Fruit fly (Drosophila melanogaster) whole organism, embryonic: ENCODE results near the gene CG2493.

Experiments
- Abd-B ChIP-seq: fragments of 200-800 bp; sonication (Bioruptor generic); optimal IDR thresholded peaks from 2 replicates; lab custom pipeline; 2018; ENCODE audit warnings: missing biosample characterization, mild to moderate bottlenecking, missing genetic modification characterization, moderate library complexity
- Adf1 ChIP-seq: fragments of 200-800 bp; sonication (Bioruptor generic); IDR thresholded peaks from 2 replicates; pipeline ENCODE4 v1.3.6; 2022; ENCODE audit warnings: missing biosample characterization, missing genetic modification characterization
- Awh ChIP-seq: fragments of 200-800 bp; sonication (Bioruptor generic); IDR thresholded peaks from 2 replicates; pipeline ENCODE4, ENCODE4 v1.3.6; 2022; ENCODE audit warnings: missing biosample characterization, missing genetic modification characterization
- BEAF-32 ChIP-seq: fragments of 200-800 bp; sonication (Bioruptor generic); optimal IDR thresholded peaks from 3 replicates; lab custom pipeline; 2017; ENCODE audit warnings: missing biosample characterization, missing genetic modification characterization, mild to moderate bottlenecking, moderate library complexity, missing genetic modification reagents
- CG10366 ChIP-seq: fragments of 200-800 bp; sonication (Bioruptor generic); IDR thresholded peaks from 2 replicates; pipeline ENCODE4 v1.3.6; 2022; ENCODE audit warnings: missing biosample characterization, missing genetic modification characterization
- CG12769 ChIP-seq: fragments of 200-800 bp; sonication (Bioruptor generic); optimal IDR thresholded peaks from 2 replicates; lab custom pipeline; 2019; ENCODE audit warnings: missing biosample characterization, mild to moderate bottlenecking, missing genetic modification characterization, moderate library complexity
- CG13123 ChIP-seq: fragments of 200-800 bp; sonication (Bioruptor generic); optimal IDR thresholded peaks from 2 replicates; lab custom pipeline; 2016; ENCODE audit warnings: missing biosample characterization, missing genetic modification characterization
- CG1602 ChIP-seq: fragments of 200-800 bp; sonication (Bioruptor generic); optimal IDR thresholded peaks from 3 replicates; lab custom pipeline; 2016; ENCODE audit warnings: missing biosample characterization, missing genetic modification characterization
- CG16813 ChIP-seq: fragments of 200-800 bp; sonication (Bioruptor generic); IDR thresholded peaks from 3 replicates; pipeline ENCODE4 v1.3.6; 2022; ENCODE audit warnings: missing biosample characterization, missing genetic modification characterization; ENCODE audit not compliant: partially characterized antibody
- CG17328 ChIP-seq: fragments of 200-800 bp; sonication (Bioruptor generic); IDR thresholded peaks from 2 replicates; pipeline ENCODE4 v1.3.6; 2022; ENCODE audit warnings: missing biosample characterization, missing genetic modification characterization
- CG17802 ChIP-seq: fragments of 200-800 bp; sonication (Bioruptor generic); optimal IDR thresholded peaks from 2 replicates; lab custom pipeline; 2018; ENCODE audit warnings: missing biosample characterization, mild to moderate bottlenecking, missing genetic modification characterization, moderate library complexity
- CG18262 ChIP-seq: fragments of 200-800 bp; optimal IDR thresholded peaks from 3 replicates; lab custom pipeline; 2019; ENCODE audit warnings: missing biosample characterization, mild to moderate bottlenecking, missing genetic modification characterization, moderate library complexity
- CG32532 ChIP-seq: fragments of 200-800 bp; sonication (Bioruptor generic); IDR thresholded peaks from 2 replicates; pipeline ENCODE4 v1.3.6; 2022; ENCODE audit warnings: missing biosample characterization, missing genetic modification characterization
- CG32772 ChIP-seq: fragments of 200-800 bp; sonication (Bioruptor generic); IDR thresholded peaks from 2 replicates; pipeline ENCODE4 v1.3.6; 2022; ENCODE audit warnings: missing biosample characterization, missing genetic modification characterization
- CG3407 ChIP-seq: fragments of 200-800 bp; sonication (Bioruptor generic); optimal IDR thresholded peaks from 2 replicates; lab custom pipeline; 2018; ENCODE audit warnings: missing biosample characterization, mild to moderate bottlenecking, missing genetic modification characterization
- CG6254 ChIP-seq: fragments of 200-800 bp; sonication (Bioruptor generic); optimal IDR thresholded peaks from 3 replicates; lab custom pipeline; 2017; ENCODE audit warnings: mild to moderate bottlenecking, missing biosample characterization, missing genetic modification reagents, missing genetic modification characterization
- CG8478 ChIP-seq: fragments of >200 bp; optimal IDR thresholded peaks from 2 replicates; lab custom pipeline; 2018
- Dek ChIP-seq: fragments of 200-800 bp; sonication (Bioruptor generic); optimal IDR thresholded peaks from 3 replicates; lab custom pipeline; 2019; ENCODE audit warnings: missing biosample characterization, mild to moderate bottlenecking, missing genetic modification characterization, moderate library complexity
- Elba2 ChIP-seq: fragments of 200-800 bp; sonication (Bioruptor generic); optimal IDR thresholded peaks from 3 replicates; lab custom pipeline; 2016; ENCODE audit warnings: missing biosample characterization, missing genetic modification characterization
- GATAe ChIP-seq: fragments of 200-800 bp; sonication (Bioruptor generic); conservative IDR thresholded peaks from 2 replicates; pipeline ENCODE4 v1.3.6; 2022; ENCODE audit warnings: missing biosample characterization, missing genetic modification characterization
- MBD-R2 ChIP-seq: fragments of 200-800 bp; sonication (Bioruptor generic); IDR thresholded peaks from 2 replicates; pipeline ENCODE4 v1.3.6; 2022; ENCODE audit warnings: missing biosample characterization, missing genetic modification characterization
- NC2α ChIP-seq: fragments of 200-800 bp; sonication (Bioruptor generic); optimal IDR thresholded peaks from 2 replicates; lab custom pipeline; 2016; ENCODE audit warnings: missing biosample characterization, missing genetic modification characterization
- Nf-YC ChIP-seq: fragments of 200-800 bp; optimal IDR thresholded peaks from 3 replicates; lab custom pipeline; 2019; ENCODE audit warnings: missing biosample characterization, mild to moderate bottlenecking, missing genetic modification characterization, moderate library complexity
- Oli ChIP-seq: fragments of 200-800 bp; sonication (Bioruptor generic); optimal IDR thresholded peaks from 2 replicates; lab custom pipeline; 2018; ENCODE audit warnings: missing biosample characterization, mild to moderate bottlenecking, missing genetic modification characterization, moderate library complexity
- Rfx ChIP-seq: fragments of 200-800 bp; sonication (Bioruptor generic); IDR thresholded peaks from 2 replicates; pipeline ENCODE4 v1.3.6; 2022; ENCODE audit warnings: missing biosample characterization, missing genetic modification characterization
- Rx ChIP-seq: fragments of 200-800 bp; sonication (Bioruptor generic); IDR thresholded peaks from 2 replicates; pipeline ENCODE4 v1.3.6; 2022; ENCODE audit warnings: missing biosample characterization, missing genetic modification characterization
- Spps ChIP-seq: fragments of 200-800 bp; sonication (Bioruptor generic); optimal IDR thresholded peaks from 2 replicates; lab custom pipeline; 2018; ENCODE audit warnings: missing biosample characterization, mild to moderate bottlenecking, missing genetic modification characterization
- Vsx1 ChIP-seq: fragments of 200-800 bp; sonication (Bioruptor generic); optimal IDR thresholded peaks from 2 replicates; lab custom pipeline; 2017; ENCODE audit warnings: missing biosample characterization, mild to moderate bottlenecking, missing genetic modification characterization, missing genetic modification reagents
- Xrp1 ChIP-seq: fragments of 200-800 bp; sonication (Bioruptor generic); IDR thresholded peaks from 2 replicates; pipeline ENCODE4 v1.3.6; 2022; ENCODE audit warnings: missing biosample characterization, missing genetic modification characterization
- ap ChIP-seq: fragments of 200-800 bp; sonication (Bioruptor generic); IDR thresholded peaks from 2 replicates; pipeline ENCODE4 v1.3.6; 2022; ENCODE audit warnings: missing biosample characterization, missing genetic modification characterization
- ash1 ChIP-seq: fragments of 200-800 bp; sonication (Bioruptor generic); optimal IDR thresholded peaks from 2 replicates; lab custom pipeline; 2018; ENCODE audit warnings: missing biosample characterization, mild to moderate bottlenecking, missing genetic modification characterization
- bbx ChIP-seq: fragments of 200-800 bp; sonication (Bioruptor generic); IDR thresholded peaks from 2 replicates; pipeline ENCODE4 v1.3.6; 2022; ENCODE audit warnings: missing biosample characterization, missing genetic modification characterization; ENCODE audit not compliant: partially characterized antibody
- chm ChIP-seq: fragments of 200-800 bp; sonication (Bioruptor generic); IDR thresholded peaks from 2 replicates; pipeline ENCODE4 v1.3.6; 2022; ENCODE audit warnings: missing biosample characterization, missing genetic modification characterization
- crc ChIP-seq: fragments of 200-800 bp; sonication (Bioruptor generic); optimal IDR thresholded peaks from 2 replicates; lab custom pipeline; 2016; ENCODE audit warnings: missing biosample characterization, missing genetic modification characterization
- dm ChIP-seq: fragments of 200-800 bp; sonication (Bioruptor generic); optimal IDR thresholded peaks from 3 replicates; lab custom pipeline; 2016; ENCODE audit warnings: missing biosample characterization, missing genetic modification characterization
- ems ChIP-seq: fragments of 200-800 bp; sonication (Bioruptor generic); optimal IDR thresholded peaks from 3 replicates; lab custom pipeline; 2016; ENCODE audit warnings: missing biosample characterization, missing genetic modification characterization
- gce ChIP-seq: fragments of 200-800 bp; sonication (Bioruptor generic); IDR thresholded peaks from 3 replicates; pipeline ENCODE4 v1.3.6; 2022; ENCODE audit warnings: missing biosample characterization, missing genetic modification characterization
- grau ChIP-seq: fragments of 200-800 bp; optimal IDR thresholded peaks from 3 replicates; lab custom pipeline; 2019; ENCODE audit warnings: missing biosample characterization, mild to moderate bottlenecking, missing genetic modification characterization, moderate library complexity
- insv ChIP-seq, 2 experiments: fragments of 200-800 bp; sonication (Bioruptor generic); optimal IDR thresholded peaks; 3 replicates each; lab custom pipeline; 2016 to 2018; ENCODE audit warnings: missing biosample characterization in 2 of 2, missing genetic modification characterization in 2 of 2
- lbe ChIP-seq: fragments of 200-800 bp; sonication (Bioruptor generic); optimal IDR thresholded peaks from 2 replicates; lab custom pipeline; 2016; ENCODE audit warnings: missing biosample characterization, mild to moderate bottlenecking, missing genetic modification characterization
- lola ChIP-seq, 3 experiments: fragments of >200 bp in 2 of 3; fragments of 200-800 bp in 1 of 3; sonication (Bioruptor generic) in 1 of 3; optimal IDR thresholded peaks; 2 replicates each; lab custom pipeline; 2017 to 2019; ENCODE audit warnings: missing biosample characterization in 3 of 3, missing genetic modification characterization in 3 of 3, mild to moderate bottlenecking in 1 of 3, moderate library complexity in 1 of 3
- mam ChIP-seq: fragments of 200-800 bp; sonication (Bioruptor generic); optimal IDR thresholded peaks from 3 replicates; lab custom pipeline; 2016; ENCODE audit warnings: missing biosample characterization, missing genetic modification characterization
- odd ChIP-seq: fragments of 200-800 bp; sonication (Bioruptor generic); optimal IDR thresholded peaks from 2 replicates; lab custom pipeline; 2017; ENCODE audit warnings: missing biosample characterization, mild to moderate bottlenecking, missing genetic modification characterization
- prd ChIP-seq, 3 experiments: fragments of >200 bp in 2 of 3; fragments of 200-800 bp in 1 of 3; sonication (Bioruptor generic) in 1 of 3; optimal IDR thresholded peaks in 2 of 3; IDR thresholded peaks in 1 of 3; 2 replicates in 2 of 3; 3 replicates in 1 of 3; pipeline versions ENCODE4 v1.3.6 to Lab custom; 2017 to 2022; ENCODE audit warnings: missing biosample characterization in 1 of 3, missing genetic modification characterization in 1 of 3
- sug ChIP-seq: fragments of 200-800 bp; optimal IDR thresholded peaks from 2 replicates; lab custom pipeline; 2019; ENCODE audit warnings: missing biosample characterization, mild to moderate bottlenecking, missing genetic modification characterization, moderate library complexity
- tna ChIP-seq: fragments of 200-800 bp; sonication (Bioruptor generic); IDR thresholded peaks from 2 replicates; pipeline ENCODE4 v1.3.6; 2022; ENCODE audit warnings: missing biosample characterization, missing genetic modification characterization; ENCODE audit not compliant: partially characterized antibody
- tup ChIP-seq: fragments of 200-800 bp; sonication (Bioruptor generic); optimal IDR thresholded peaks from 2 replicates; lab custom pipeline; 2016; ENCODE audit warnings: missing biosample characterization, mild to moderate bottlenecking, missing genetic modification characterization, moderate library complexity
- twi ChIP-seq: fragments of 200-800 bp; optimal IDR thresholded peaks from 2 replicates; lab custom pipeline; 2019; ENCODE audit warnings: missing biosample characterization, mild to moderate bottlenecking, missing genetic modification characterization, moderate library complexity
- wor ChIP-seq: fragments of 200-800 bp; sonication (Bioruptor generic); IDR thresholded peaks from 2 replicates; pipeline ENCODE4 v1.3.6; 2022; ENCODE audit warnings: missing biosample characterization, missing genetic modification characterization
- zfh2 ChIP-seq: fragments of 200-800 bp; sonication (Bioruptor generic); optimal IDR thresholded peaks from 2 replicates; lab custom pipeline; 2016; ENCODE audit warnings: missing biosample characterization, missing genetic modification characterization

CG2493 gene

DNA sequence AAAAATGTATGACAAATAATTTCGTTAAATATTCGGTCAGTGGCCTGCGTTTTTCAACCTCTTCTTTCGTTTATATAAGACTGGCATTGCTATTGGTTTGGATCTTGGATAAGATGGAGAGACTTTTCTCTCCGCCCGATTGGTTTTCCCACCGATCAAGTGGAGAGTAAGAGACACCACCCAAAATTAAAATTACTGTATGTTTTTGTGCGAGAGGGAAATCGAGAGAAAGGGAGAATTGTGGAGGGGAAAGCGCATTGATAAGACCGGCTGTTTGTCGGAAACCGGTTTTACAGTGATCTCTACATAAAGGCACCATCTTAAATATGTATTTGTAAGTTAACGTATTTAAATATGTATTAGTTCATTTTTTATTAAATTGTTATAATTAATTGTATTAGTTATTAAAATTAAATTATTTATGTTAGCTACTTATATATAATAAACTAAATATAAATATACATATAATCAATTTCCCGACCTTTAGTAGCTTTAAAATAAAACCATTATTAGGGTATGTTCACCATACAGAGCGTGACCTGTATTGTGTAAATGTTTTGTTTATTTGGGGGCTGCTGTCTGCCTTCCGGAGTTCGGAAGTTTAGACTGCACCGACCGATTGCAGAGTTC, 31.3 kb upstream of the CG2493 start, which contains the start of gene CG34007 (continued):
- TF ChIP-seq Elba2 (GFP tag; lab: Kevin White, UChicago), result no peak
- TF ChIP-seq MBD-R2 (GFP tag; lab: Robert Waterston, UW), result no peak
- TF ChIP-seq lbe (GFP tag; lab: Kevin White, UChicago), result no peak
- TF ChIP-seq CG10366 (GFP tag; lab: Robert Waterston, UW), result no peak; the same call in 1 of the 2 replicates
- no peak for TF ChIP-seq GATAe (GFP tag; lab: Robert Waterston, UW)
- peak; percentile 88 for TF ChIP-seq Oli (tag; lab: Kevin White, UChicago)
- TF ChIP-seq CG12769 (tag; lab: Kevin White, UChicago), result no peak
- TF ChIP-seq tna, result no peak
- peak; percentile 82 for TF ChIP-seq CG3407 (GFP tag; lab: Kevin White, UChicago)
- peak; percentile 6; the same call in 1 of the 2 replicates for TF ChIP-seq CG32532 (GFP tag; lab: Robert Waterston, UW)
- TF ChIP-seq gce, result no peak
- TF ChIP-seq ash1, result no peak
- TF ChIP-seq CG8478 (lab: Kevin White, UChicago), result no peak
- TF ChIP-seq CG17328, result peak; percentile 82
- TF ChIP-seq Adf1 (GFP tag; lab: Robert Waterston, UW), result no peak
- TF ChIP-seq zfh2 (GFP tag; lab: Kevin White, UChicago), result no peak
- no peak for TF ChIP-seq CG17802 (tag; lab: Kevin White, UChicago)
- TF ChIP-seq twi (tag; lab: Kevin White, UChicago), result peak; percentile 90
- TF ChIP-seq chm (GFP tag; lab: Robert Waterston, UW), result peak; percentile 63
- no peak for TF ChIP-seq dm (GFP tag; lab: Kevin White, UChicago)
- TF ChIP-seq crc, result no peak
- peak; percentile 72 for TF ChIP-seq CG6254 (GFP tag; lab: Kevin White, UChicago)
- peak; percentile 87 for TF ChIP-seq Xrp1 (GFP tag; lab: Robert Waterston, UW)
- no peak for TF ChIP-seq BEAF-32 (GFP tag; lab: Kevin White, UChicago)
- peak; percentile 63 for TF ChIP-seq Nf-YC (tag; lab: Kevin White, UChicago)
- TF ChIP-seq bbx (GFP tag; lab: Robert Waterston, UW), result no peak
- TF ChIP-seq sug (tag; lab: Kevin White, UChicago), result peak; percentile 63
- TF ChIP-seq CG13123 (GFP tag; lab: Kevin White, UChicago), result peak; percentile 47
- TF ChIP-seq ems, result no peak
- TF ChIP-seq Dek (tag; lab: Kevin White, UChicago), result peak; percentile 55
- peak; percentile 84 for TF ChIP-seq Spps (tag; lab: Kevin White, UChicago)
- TF ChIP-seq NC2α (GFP tag; lab: Kevin White, UChicago), result no peak
- peak; percentile 74 for TF ChIP-seq Abd-B (GFP tag; lab: Kevin White, UChicago)
- TF ChIP-seq insv (GFP tag; optimal IDR thresholded peaks at IDR 0.05; lab: Kevin White, UChicago), result peak in 1 of 2 experiments; percentile 26
- TF ChIP-seq lola (GFP tag; optimal IDR thresholded peaks at IDR 0.05; lab: Kevin White, UChicago), result peak in 1 of 3 experiments; percentile 98
- no peak for TF ChIP-seq tup (GFP tag; lab: Kevin White, UChicago)
- TF ChIP-seq CG1602 (GFP tag; lab: Kevin White, UChicago), result peak; percentile 72
- no peak for TF ChIP-seq prd (optimal IDR thresholded peaks at IDR 0.05; lab: Kevin White, UChicago)
- TF ChIP-seq prd (GFP tag; IDR thresholded peaks at IDR 0.05; lab: Robert Waterston, UW), result peak; percentile 75; the same call in 1 of the 3 replicates
- peak; percentile 70 for TF ChIP-seq Vsx1 (GFP tag; lab: Kevin White, UChicago)
- peak; percentile 68 for TF ChIP-seq Awh (GFP tag; lab: Robert Waterston, UW)
- TF ChIP-seq grau (tag; lab: Kevin White, UChicago), result peak; percentile 100
- TF ChIP-seq CG18262 (tag; lab: Kevin White, UChicago), result peak; percentile 96
- TF ChIP-seq wor (GFP tag; lab: Robert Waterston, UW), result peak; percentile 69
- peak; percentile 81 for TF ChIP-seq odd (GFP tag; lab: Kevin White, UChicago)
- no peak for TF ChIP-seq CG16813 (GFP tag; lab: Robert Waterston, UW)
- TF ChIP-seq CG32772, result peak; percentile 75
- peak; percentile 70 for TF ChIP-seq ap (GFP tag; lab: Robert Waterston, UW)
- no peak for TF ChIP-seq mam
- peak; percentile 27; the same call in 1 of the 2 replicates for TF ChIP-seq Rfx (GFP tag; lab: Robert Waterston, UW)
- TF ChIP-seq Rx (GFP tag; lab: Robert Waterston, UW), result no peak
